Worm (Caenorhabditis elegans): ENCODE measurements around the gene C38C3.6.

DNA sequence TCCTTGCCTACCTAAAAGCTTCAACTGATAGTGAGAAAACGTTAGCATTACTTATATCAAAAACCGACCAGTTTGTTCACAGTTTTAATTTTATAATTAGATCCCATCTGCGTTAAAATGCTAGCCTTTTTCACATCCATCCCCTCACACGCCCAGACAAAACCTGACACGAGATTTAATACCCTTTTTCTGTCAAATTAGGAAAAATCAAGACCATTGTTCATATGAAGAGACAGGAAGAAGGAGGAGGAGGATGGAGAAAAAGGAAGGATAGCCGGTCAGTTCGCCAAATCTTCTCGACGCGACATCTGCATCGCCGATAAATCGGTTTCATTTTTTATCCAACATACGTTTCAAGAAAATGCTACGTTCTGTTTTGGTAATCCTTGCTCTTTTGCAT is 43.7 kb downstream of the C38C3.6 start, which contains the start of gene cnc-3:
- TF ChIP-seq flt-1 (GFP tag; IDR thresholded peaks at IDR 0.05), result no peak
- no peak for TF ChIP-seq tra-4 (tag; optimal IDR thresholded peaks at IDR 0.05)
- TF ChIP-seq B0310.2 (tag; optimal IDR thresholded peaks at IDR 0.05), result no peak
- TF ChIP-seq pes-1 (GFP tag; IDR thresholded peaks at IDR 0.05), result no peak
- TF ChIP-seq aly-1 (tag; optimal IDR thresholded peaks at IDR 0.05), result no peak
- no peak for TF ChIP-seq hmbx-1 (tag; optimal IDR thresholded peaks at IDR 0.05)
- TF ChIP-seq ama-1 (optimal IDR thresholded peaks at IDR 0.05), result no peak
- TF ChIP-seq ceh-36 (tag; optimal IDR thresholded peaks at IDR 0.05), result no peak
- TF ChIP-seq scrt-1 (GFP tag; IDR thresholded peaks at IDR 0.05), result no peak
- TF ChIP-seq ets-7 (tag; optimal IDR thresholded peaks at IDR 0.05), result no peak
- TF ChIP-seq tbx-37 (GFP tag; conservative IDR thresholded peaks at IDR 0.05), result no peak

Measured in whole organism, early embryonic.